Fruit fly (Drosophila melanogaster): Measurements from ENCODE around the gene CG8774.

CG8774 gene

dm6 chr3R:13294461-13294860, 4.1 kb upstream of the CG8774 start, which contains the start of gene CG8773:
Gene CG8773 (plus strand): TSS chr3R:13294748.
- TF ChIP-seq Hr38 (GFP tag; optimal IDR thresholded peaks at IDR 0.05): no peak
- TF ChIP-seq fkh (GFP tag; optimal IDR thresholded peaks at IDR 0.05): no peak
- no peak for TF ChIP-seq achi (GFP tag; optimal IDR thresholded peaks at IDR 0.05)
- TF ChIP-seq CG6276 (GFP tag; optimal IDR thresholded peaks at IDR 0.05): no peak
- peak; percentile 19 for TF ChIP-seq vri (GFP tag; optimal IDR thresholded peaks at IDR 0.05)
- no peak for TF ChIP-seq Ets21C (GFP tag; optimal IDR thresholded peaks at IDR 0.05)

- TF ChIP-seq vri (GFP tag; optimal IDR thresholded peaks at IDR 0.05) (peak; percentile 37), CG3032 (tag; optimal IDR thresholded peaks at IDR 0.05) (no peak), CG1621 (tag; optimal IDR thresholded peaks at IDR 0.05) (no peak)
These were observed 3.8 kb downstream of the CG8774 start, which contains the start of gene CG32473 for dm6 chr3R:13302348-13302747. Gene CG32473 (plus strand): TSS chr3R:13302648.

- TF ChIP-seq esn (GFP tag; optimal IDR thresholded peaks at IDR 0.05): no peak
- TF ChIP-seq Sox102F (GFP tag; optimal IDR thresholded peaks at IDR 0.05): no peak
- TF ChIP-seq spab (GFP tag; optimal IDR thresholded peaks at IDR 0.05): no peak
- TF ChIP-seq dsx (GFP tag; optimal IDR thresholded peaks at IDR 0.05; ENCODE audit: poor library complexity, severe bottlenecking): no peak
- TF ChIP-seq Hr38 (GFP tag; optimal IDR thresholded peaks at IDR 0.05): no peak
- TF ChIP-seq Met (GFP tag; optimal IDR thresholded peaks at IDR 0.05): no peak
- no peak for TF ChIP-seq Eip93F (GFP tag; optimal IDR thresholded peaks at IDR 0.05)
- no peak for TF ChIP-seq CG10631 (GFP tag; optimal IDR thresholded peaks at IDR 0.05)
- TF ChIP-seq CG6854 (GFP tag; optimal IDR thresholded peaks at IDR 0.05): no peak
- no peak for TF ChIP-seq CG10669 (GFP tag; optimal IDR thresholded peaks at IDR 0.05)
- TF ChIP-seq CG15336 (GFP tag; IDR thresholded peaks at IDR 0.05): no peak
- TF ChIP-seq CG6276 (GFP tag; optimal IDR thresholded peaks at IDR 0.05): no peak
- no peak for TF ChIP-seq CG6163 (GFP tag; IDR thresholded peaks at IDR 0.05)
- TF ChIP-seq Ets96B (tag; optimal IDR thresholded peaks at IDR 0.05): no peak
- TF ChIP-seq pdm3 (GFP tag; optimal IDR thresholded peaks at IDR 0.05): no peak
These were observed 4.6 kb downstream of the CG8774 start, which contains the start of gene CG43208 for dm6 chr3R:13303126-13303525. Gene CG43208 (plus strand): TSS chr3R:13303426.

- no peak for TF ChIP-seq pdm3 (GFP tag; optimal IDR thresholded peaks at IDR 0.05)
- peak; percentile 4 for TF ChIP-seq net (GFP tag; optimal IDR thresholded peaks at IDR 0.05)
- peak; percentile 53 for TF ChIP-seq CG6163 (GFP tag; IDR thresholded peaks at IDR 0.05)
- no peak for TF ChIP-seq CG6792 (GFP tag; optimal IDR thresholded peaks at IDR 0.05)
- peak; percentile 26 for TF ChIP-seq svp (GFP tag)
- TF ChIP-seq salr (GFP tag; optimal IDR thresholded peaks at IDR 0.05): no peak
- no peak for TF ChIP-seq CG10631 (GFP tag; optimal IDR thresholded peaks at IDR 0.05)
- no peak for TF ChIP-seq Sox14 (GFP tag; optimal IDR thresholded peaks at IDR 0.05)
- TF ChIP-seq CG15336 (GFP tag; IDR thresholded peaks at IDR 0.05): peak; percentile 42; the same call in 1 of the 2 replicates
- TF ChIP-seq CG1621 (tag; optimal IDR thresholded peaks at IDR 0.05): peak; percentile 74
- peak; percentile 3 for TF ChIP-seq CG6276 (GFP tag; optimal IDR thresholded peaks at IDR 0.05)
- TF ChIP-seq CG8632 (GFP tag; optimal IDR thresholded peaks at IDR 0.05): no peak
- peak; percentile 53 for TF ChIP-seq CG3919 (GFP tag; optimal IDR thresholded peaks at IDR 0.05)
- no peak for TF ChIP-seq Eip78C (GFP tag)
- TF ChIP-seq CG8319 (GFP tag; optimal IDR thresholded peaks at IDR 0.05): no peak
- no peak for TF ChIP-seq Smox (GFP tag; optimal IDR thresholded peaks at IDR 0.05)
- TF ChIP-seq OdsH (GFP tag; optimal IDR thresholded peaks at IDR 0.05): no peak
- TF ChIP-seq CG7368 (GFP tag; optimal IDR thresholded peaks at IDR 0.05): no peak
These were observed 6.0 kb downstream of the CG8774 start for dm6 chr3R:13304512-13305069.

dm6 chr3R:13305318-13305899, 6.8 kb downstream of the CG8774 start:
- TF ChIP-seq Blimp-1 (GFP tag; optimal IDR thresholded peaks at IDR 0.05): peak; percentile 58
- TF ChIP-seq CG6276 (GFP tag; optimal IDR thresholded peaks at IDR 0.05): peak; percentile 87
- TF ChIP-seq CG6163 (GFP tag; IDR thresholded peaks at IDR 0.05): peak; percentile 79
- TF ChIP-seq Eip75B (GFP tag; optimal IDR thresholded peaks at IDR 0.05): peak; percentile 51
- peak; percentile 70 for TF ChIP-seq CG8319 (GFP tag; optimal IDR thresholded peaks at IDR 0.05)
- TF ChIP-seq OdsH (GFP tag; optimal IDR thresholded peaks at IDR 0.05): peak; percentile 87
- peak; percentile 40 for TF ChIP-seq Gug (GFP tag; IDR thresholded peaks at IDR 0.05)
- peak; percentile 78 for TF ChIP-seq CG6792 (GFP tag; optimal IDR thresholded peaks at IDR 0.05)
- TF ChIP-seq CG8632 (GFP tag; optimal IDR thresholded peaks at IDR 0.05): peak; percentile 89
- TF ChIP-seq Eip78C (GFP tag): peak; percentile 93
- TF ChIP-seq svp (GFP tag): peak; percentile 88
- TF ChIP-seq fd85E (GFP tag; optimal IDR thresholded peaks at IDR 0.05): peak; percentile 15
- peak; percentile 82 for TF ChIP-seq CG3919 (GFP tag; optimal IDR thresholded peaks at IDR 0.05)
- TF ChIP-seq dsx (GFP tag; optimal IDR thresholded peaks at IDR 0.05; ENCODE audit: poor library complexity, severe bottlenecking): peak; percentile 79
- peak; percentile 87 for TF ChIP-seq CG4318 (GFP tag; optimal IDR thresholded peaks at IDR 0.05)
- peak; percentile 91 for TF ChIP-seq CG34406 (GFP tag; optimal IDR thresholded peaks at IDR 0.05)
- TF ChIP-seq Ets21C (GFP tag; optimal IDR thresholded peaks at IDR 0.05): peak; percentile 21
- TF ChIP-seq salr (GFP tag; optimal IDR thresholded peaks at IDR 0.05): peak; percentile 31 to 94
- TF ChIP-seq dac (GFP tag; optimal IDR thresholded peaks at IDR 0.05): peak; percentile 43
- TF ChIP-seq pdm3 (GFP tag; optimal IDR thresholded peaks at IDR 0.05): peak; percentile 58
